Worm (Caenorhabditis elegans): Measurements from ENCODE around the gene rfc-3.

ce11 chrIV:13080185-13080584 lies 15.4 kb upstream of the rfc-3 start:
- no peak for TF ChIP-seq lsy-2 (tag; optimal IDR thresholded peaks at IDR 0.05)
- no peak for TF ChIP-seq lin-13 (tag; optimal IDR thresholded peaks at IDR 0.05)
- TF ChIP-seq unc-120 (tag; optimal IDR thresholded peaks at IDR 0.05; ENCODE audit: poor library complexity, severe bottlenecking) = no peak
- TF ChIP-seq unc-62 (GFP tag; optimal IDR thresholded peaks at IDR 0.05) = no peak
- TF ChIP-seq lin-32 (GFP tag; optimal IDR thresholded peaks at IDR 0.05) = no peak
- no peak for TF ChIP-seq mep-1 (tag; optimal IDR thresholded peaks at IDR 0.05)
- TF ChIP-seq mls-2 (tag; optimal IDR thresholded peaks at IDR 0.05) = no peak
- TF ChIP-seq pha-4 (tag; optimal IDR thresholded peaks at IDR 0.05) = no peak
- TF ChIP-seq nhr-237 (tag; optimal IDR thresholded peaks at IDR 0.05) = no peak
- no peak for TF ChIP-seq nhr-76 (tag; optimal IDR thresholded peaks at IDR 0.05)
- no peak for TF ChIP-seq nhr-12 (tag; optimal IDR thresholded peaks at IDR 0.05)
- TF ChIP-seq blmp-1 (tag; optimal IDR thresholded peaks at IDR 0.05) = no peak

Data from whole organism, mixed stage, embryonic.